Worm (Caenorhabditis elegans) whole organism, L4/young adult: Measurements from ENCODE around the gene Y43D4A.1.

Experiments used
- W03F9.2 ChIP-seq: fragments of 150-350 bp; optimal IDR thresholded peaks from 2 replicates; lab custom pipeline; 2014; ENCODE audit warnings: missing biosample characterization, missing genetic modification characterization
- dao-5 ChIP-seq: sonication (generic microtip); optimal IDR thresholded peaks from 2 replicates; lab custom pipeline; 2016; ENCODE audit warnings: missing genotype, missing genetic modification characterization, moderate library complexity, missing compliant biosample characterization
- him-1 ChIP-seq: sonication (generic microtip); optimal IDR thresholded peaks from 2 replicates; lab custom pipeline; 2016; ENCODE audit warnings: missing genotype, missing genetic modification reagents, missing genetic modification characterization, missing compliant biosample characterization

ce11 chrIV:16743530-16743929, at the start of gene Y43D4A.1:
- no peak for TF ChIP-seq W03F9.2 (tag; lab: Kevin White, UChicago)
- no peak for TF ChIP-seq dao-5 (tag; lab: Kevin White, UChicago)
- TF ChIP-seq him-1 (tag; lab: Kevin White, UChicago), result no peak
